Fruit fly (Drosophila melanogaster) whole organism, wandering third instar larva: ENCODE results near the gene CG14856.

Experiments used
- CrebA ChIP-seq: fragments of 200-800 bp; sonication (Bioruptor generic); optimal IDR thresholded peaks from 2 replicates; lab custom pipeline; 2016; ENCODE audit warnings: missing biosample characterization, mild to moderate bottlenecking, missing genetic modification characterization, borderline replicate concordance
- Dfd ChIP-seq: fragments of >200 bp; optimal IDR thresholded peaks from 2 replicates; lab custom pipeline; 2017; ENCODE audit warnings: missing biosample characterization, missing genetic modification characterization
- Dif ChIP-seq: fragments of 200-275, 200-300 bp; sonication (Bioruptor generic); optimal IDR thresholded peaks from 2 replicates; lab custom pipeline; 2018; ENCODE audit warnings: missing biosample characterization, missing genetic modification characterization; ENCODE audit not compliant: partially characterized antibody
- HLH106 ChIP-seq: fragments of 200-800 bp; optimal IDR thresholded peaks from 3 replicates; lab custom pipeline; 2019; ENCODE audit warnings: missing biosample characterization, mild to moderate bottlenecking, missing genetic modification characterization, moderate library complexity
- Hnf4 ChIP-seq: fragments of 200-800 bp; sonication (Bioruptor generic); optimal IDR thresholded peaks from 2 replicates; lab custom pipeline; 2016; ENCODE audit warnings: missing biosample characterization, mild to moderate bottlenecking, missing genetic modification characterization
- Hr78 ChIP-seq: fragments of >200 bp; optimal IDR thresholded peaks from 2 replicates; lab custom pipeline; 2017; ENCODE audit warnings: missing biosample characterization, missing genetic modification characterization
- Hr83 ChIP-seq: fragments of 200-300 bp; sonication (Bioruptor generic); optimal IDR thresholded peaks from 2 replicates; lab custom pipeline; 2016; ENCODE audit warnings: missing biosample characterization, mild to moderate bottlenecking, missing genetic modification characterization, moderate library complexity; ENCODE audit not compliant: poor library complexity, severe bottlenecking
- Jra ChIP-seq: sonication (Bioruptor generic); optimal IDR thresholded peaks from 2 replicates; lab custom pipeline; 2016; ENCODE audit warnings: missing biosample characterization, missing genetic modification characterization
- Myc ChIP-seq: fragments of >200 bp; optimal IDR thresholded peaks from 2 replicates; lab custom pipeline; 2017
- OdsH ChIP-seq: fragments of 200-800 bp; sonication (Bioruptor generic); optimal IDR thresholded peaks from 2 replicates; lab custom pipeline; 2016; ENCODE audit warnings: missing biosample characterization, mild to moderate bottlenecking, missing genetic modification characterization
- Rel ChIP-seq, 2 experiments: fragments of 200-800 bp; sonication (Bioruptor generic) in 1 of 2; optimal IDR thresholded peaks; 2 replicates in 1 of 2; 3 replicates in 1 of 2; lab custom pipeline; 2016 to 2019; ENCODE audit warnings: mild to moderate bottlenecking in 2 of 2, missing biosample characterization in 2 of 2, missing genetic modification characterization in 2 of 2, moderate library complexity in 1 of 2
- Sp1 ChIP-seq: fragments of 200-800 bp; sonication (Bioruptor generic); optimal IDR thresholded peaks from 3 replicates; lab custom pipeline; 2019; ENCODE audit warnings: missing biosample characterization, mild to moderate bottlenecking, missing genetic modification characterization, moderate library complexity
- br ChIP-seq: fragments of 200-800 bp; sonication (Bioruptor generic); optimal IDR thresholded peaks from 2 replicates; lab custom pipeline; 2016; ENCODE audit warnings: missing biosample characterization, missing genetic modification characterization
- brk ChIP-seq: fragments of 200-800 bp; sonication (Bioruptor generic); optimal IDR thresholded peaks from 2 replicates; lab custom pipeline; 2016; ENCODE audit warnings: missing biosample characterization, mild to moderate bottlenecking, missing genetic modification characterization
- dl ChIP-seq, 2 experiments: fragments of 175-275, 200-275 bp in 1 of 2; fragments of 200-275 bp in 1 of 2; sonication (Bioruptor generic); optimal IDR thresholded peaks; lab custom pipeline; 2018; ENCODE audit warnings: mild to moderate bottlenecking in 2 of 2, missing biosample characterization in 2 of 2, missing genetic modification characterization in 2 of 2, moderate library complexity in 2 of 2; ENCODE audit not compliant: partially characterized antibody in 2 of 2, insufficient read depth in 1 of 2
- dmrt93B ChIP-seq: fragments of 200-800 bp; sonication (Bioruptor generic); optimal IDR thresholded peaks from 2 replicates; lab custom pipeline; 2018; ENCODE audit warnings: missing biosample characterization, mild to moderate bottlenecking, missing genetic modification characterization
- dsf ChIP-seq: sonication (Bioruptor generic); optimal IDR thresholded peaks from 2 replicates; lab custom pipeline; 2016; ENCODE audit warnings: missing biosample characterization, missing genetic modification characterization, borderline replicate concordance
- ey ChIP-seq: fragments of 200-800 bp; sonication (Bioruptor generic); optimal IDR thresholded peaks from 2 replicates; lab custom pipeline; 2016; ENCODE audit warnings: missing biosample characterization, missing genetic modification characterization
- foxo ChIP-seq, 2 experiments: fragments of 200-800 bp; sonication (Bioruptor generic); optimal IDR thresholded peaks; 2 replicates in 1 of 2; 3 replicates in 1 of 2; lab custom pipeline; 2016 to 2017; ENCODE audit warnings: missing biosample characterization in 2 of 2, missing genetic modification characterization in 2 of 2
- fru ChIP-seq: fragments of 200-800 bp; sonication (Bioruptor generic); optimal IDR thresholded peaks from 3 replicates; lab custom pipeline; 2016; ENCODE audit warnings: missing biosample characterization, mild to moderate bottlenecking, missing genetic modification characterization
- h ChIP-seq: fragments of 200-800 bp; sonication (Bioruptor generic); optimal IDR thresholded peaks from 3 replicates; lab custom pipeline; 2016; ENCODE audit warnings: missing biosample characterization, mild to moderate bottlenecking, missing genetic modification characterization
- jim ChIP-seq: fragments of 175-275, 200-325 bp; sonication (Bioruptor generic); optimal IDR thresholded peaks from 2 replicates; lab custom pipeline; 2016; ENCODE audit warnings: missing biosample characterization, mild to moderate bottlenecking, missing genetic modification characterization
- lola ChIP-seq: fragments of >200 bp; optimal IDR thresholded peaks from 2 replicates; lab custom pipeline; 2017; ENCODE audit warnings: missing biosample characterization, missing genetic modification characterization
- pan ChIP-seq: fragments of >200 bp; optimal IDR thresholded peaks from 2 replicates; lab custom pipeline; 2017
- psq ChIP-seq: fragments of 200-800 bp; sonication (Bioruptor generic); optimal IDR thresholded peaks from 3 replicates; lab custom pipeline; 2017; ENCODE audit warnings: missing biosample characterization, mild to moderate bottlenecking, missing genetic modification characterization, moderate library complexity
- rgr ChIP-seq: fragments of 200-800 bp; sonication (Bioruptor generic); optimal IDR thresholded peaks from 3 replicates; lab custom pipeline; 2016; ENCODE audit warnings: missing biosample characterization, mild to moderate bottlenecking, missing genetic modification characterization
- sv ChIP-seq: fragments of 200-800 bp; sonication (Bioruptor generic); optimal IDR thresholded peaks from 3 replicates; lab custom pipeline; 2016; ENCODE audit warnings: missing biosample characterization, missing genetic modification characterization
- usp ChIP-seq: fragments of >200 bp; optimal IDR thresholded peaks from 2 replicates; lab custom pipeline; 2017; ENCODE audit warnings: missing biosample characterization, missing genetic modification characterization
- woc ChIP-seq: sonication (Bioruptor generic); optimal IDR thresholded peaks from 2 replicates; lab custom pipeline; 2016; ENCODE audit warnings: missing biosample characterization, mild to moderate bottlenecking, missing genetic modification characterization

CG14856 gene

dm6 chr3R:14801407-14801806 lies 2.6 kb downstream of the CG14856 start, which contains the start of gene CG14857:
TSS of gene CG14857 (plus strand) at chr3R:14801773.
- TF ChIP-seq brk (no peak), foxo (GFP tag; optimal IDR thresholded peaks at IDR 0.05; lab: Kevin White, UChicago) (no peak), usp (GFP tag; lab: Kevin White, UChicago) (no peak)

dm6 chr3R:14810703-14811102 lies 11.9 kb downstream of the CG14856 start:
- TF ChIP-seq sv (GFP tag; lab: Kevin White, UChicago) = no peak
- TF ChIP-seq Hnf4 (GFP tag; lab: Kevin White, UChicago) = no peak
- no peak for TF ChIP-seq dmrt93B (GFP tag; lab: Kevin White, UChicago)
- no peak for TF ChIP-seq fru (GFP tag; lab: Kevin White, UChicago)
- no peak for TF ChIP-seq Rel (GFP tag; optimal IDR thresholded peaks at IDR 0.05; lab: Kevin White, UChicago)
- no peak for TF ChIP-seq Rel (tag; optimal IDR thresholded peaks at IDR 0.05; lab: Kevin White, UChicago)
- TF ChIP-seq jim (GFP tag; lab: Kevin White, UChicago) = no peak
- TF ChIP-seq br (GFP tag; lab: Kevin White, UChicago) = no peak
- no peak for TF ChIP-seq CrebA (GFP tag; lab: Kevin White, UChicago)
- no peak for TF ChIP-seq Jra (GFP tag; lab: Kevin White, UChicago)
- no peak for TF ChIP-seq usp (GFP tag; lab: Kevin White, UChicago)
- TF ChIP-seq lola (GFP tag; lab: Kevin White, UChicago) = no peak
- TF ChIP-seq dsf (GFP tag; lab: Kevin White, UChicago) = no peak
- TF ChIP-seq Myc (lab: Kevin White, UChicago) = no peak
- no peak for TF ChIP-seq Hr78
- TF ChIP-seq dl (GFP tag; optimal IDR thresholded peaks at IDR 0.05; lab: Kevin White, UChicago; ENCODE audit: insufficient read depth in 1 of 2, partially characterized antibody in 2 of 2) = no peak
- TF ChIP-seq foxo (GFP tag; optimal IDR thresholded peaks at IDR 0.05; lab: Kevin White, UChicago) = no peak
- TF ChIP-seq psq = no peak
- no peak for TF ChIP-seq woc (GFP tag; lab: Kevin White, UChicago)
- no peak for TF ChIP-seq HLH106 (tag; lab: Kevin White, UChicago)

- TF ChIP-seq Rel (GFP tag; optimal IDR thresholded peaks at IDR 0.05; lab: Kevin White, UChicago) (peak; percentile 51), Rel (tag; optimal IDR thresholded peaks at IDR 0.05; lab: Kevin White, UChicago) (no peak), dl (GFP tag; optimal IDR thresholded peaks at IDR 0.05; lab: Kevin White, UChicago; ENCODE audit: insufficient read depth in 1 of 2, partially characterized antibody in 2 of 2) (peak; percentile 76 to 82), jim (GFP tag; lab: Kevin White, UChicago) (no peak), Sp1 (GFP tag; lab: Kevin White, UChicago) (peak; percentile 23), OdsH (GFP tag; lab: Kevin White, UChicago) (peak; percentile 7), psq (peak; percentile 34), br (GFP tag; lab: Kevin White, UChicago) (peak; percentile 47), rgr (GFP tag; lab: Kevin White, UChicago) (peak; percentile 40), pan (no peak), sv (GFP tag; lab: Kevin White, UChicago) (no peak), h (GFP tag; lab: Kevin White, UChicago) (peak; percentile 56), Dif (GFP tag; lab: Kevin White, UChicago) (peak; percentile 87), Jra (GFP tag; lab: Kevin White, UChicago) (peak; percentile 4), woc (GFP tag; lab: Kevin White, UChicago) (no peak), Hr83 (GFP tag; lab: Kevin White, UChicago) (peak; percentile 45)
These were observed 19.0 kb downstream of the CG14856 start for dm6 chr3R:14817721-14818215.

dm6 chr3R:14819711-14820153 lies 20.9 kb downstream of the CG14856 start:
- TF ChIP-seq dl (GFP tag; optimal IDR thresholded peaks at IDR 0.05; lab: Kevin White, UChicago; ENCODE audit: insufficient read depth in 1 of 2, partially characterized antibody in 2 of 2) (peak in 1 of 2 experiments; percentile 7), h (GFP tag; lab: Kevin White, UChicago) (no peak), br (GFP tag; lab: Kevin White, UChicago) (no peak), rgr (GFP tag; lab: Kevin White, UChicago) (no peak), dsf (GFP tag; lab: Kevin White, UChicago) (no peak), woc (GFP tag; lab: Kevin White, UChicago) (no peak), OdsH (GFP tag; lab: Kevin White, UChicago) (peak; percentile 17), ey (GFP tag; lab: Kevin White, UChicago) (no peak), Dfd (GFP tag; lab: Kevin White, UChicago) (peak; percentile 59)
